Worm (Caenorhabditis elegans) whole organism, L3 larva: Measurements from ENCODE around the gene K10D11.4.

Source experiments
- R02D3.7 ChIP-seq: fragments of 150-350 bp; optimal IDR thresholded peaks from 2 replicates; lab custom pipeline; 2014; ENCODE audit warnings: missing biosample characterization, missing genetic modification characterization
- ZK546.5 ChIP-seq: sonication (generic microtip); optimal IDR thresholded peaks from 2 replicates; lab custom pipeline; 2017; ENCODE audit warnings: missing biosample characterization, missing genetic modification characterization
- aly-2 ChIP-seq: fragments of 150-350 bp; optimal IDR thresholded peaks from 2 replicates; lab custom pipeline; 2014; ENCODE audit warnings: missing biosample characterization, missing genetic modification characterization
- ama-1 ChIP-seq: fragments of 150-350 bp; optimal IDR thresholded peaks from 2 replicates; lab custom pipeline; 2018
- ceh-16 ChIP-seq: sonication (generic microtip); optimal IDR thresholded peaks from 2 replicates; lab custom pipeline; 2017; ENCODE audit warnings: missing biosample characterization, missing genetic modification characterization
- ceh-28 ChIP-seq: fragments of 150-350 bp; optimal IDR thresholded peaks from 2 replicates; lab custom pipeline; 2014; ENCODE audit warnings: missing biosample characterization, missing genetic modification reagents, missing genetic modification characterization
- ceh-82 ChIP-seq: fragments of 150-350 bp; optimal IDR thresholded peaks from 2 replicates; lab custom pipeline; 2014; ENCODE audit warnings: missing biosample characterization, missing genetic modification characterization
- ceh-9 ChIP-seq: sonication (generic microtip); optimal IDR thresholded peaks from 2 replicates; lab custom pipeline; 2018; ENCODE audit warnings: missing biosample characterization, missing genetic modification characterization
- daf-12 ChIP-seq: fragments of 150-350 bp; optimal IDR thresholded peaks from 2 replicates; lab custom pipeline; 2014; ENCODE audit warnings: missing biosample characterization, missing genetic modification reagents, missing genetic modification characterization
- elt-2 ChIP-seq: sonication (generic microtip); optimal IDR thresholded peaks from 2 replicates; lab custom pipeline; 2016; ENCODE audit warnings: missing genetic modification reagents, mild to moderate bottlenecking, missing genetic modification characterization, missing compliant biosample characterization
- eor-1 ChIP-seq, 2 experiments: fragments of 150-350 bp; optimal IDR thresholded peaks; 2 replicates each; lab custom pipeline; 2014 to 2018; ENCODE audit warnings: missing biosample characterization in 2 of 2, missing genetic modification characterization in 2 of 2
- hmg-11 ChIP-seq: sonication (generic microtip); optimal IDR thresholded peaks from 2 replicates; lab custom pipeline; 2016; ENCODE audit warnings: missing genetic modification characterization, missing compliant biosample characterization
- jun-1 ChIP-seq: fragments of 150-350 bp; optimal IDR thresholded peaks from 2 replicates; lab custom pipeline; 2014; ENCODE audit warnings: missing biosample characterization, missing genetic modification reagents, missing genetic modification characterization
- lin-39 ChIP-seq: fragments of 150-350 bp; optimal IDR thresholded peaks from 2 replicates; lab custom pipeline; 2018; ENCODE audit warnings: missing biosample characterization, missing genetic modification reagents, missing genetic modification characterization
- lsy-12 ChIP-seq: sonication (generic microtip); optimal IDR thresholded peaks from 2 replicates; lab custom pipeline; 2016; ENCODE audit warnings: mild to moderate bottlenecking, missing genetic modification characterization, missing compliant biosample characterization
- mdl-1 ChIP-seq: fragments of 150-350 bp; optimal IDR thresholded peaks from 2 replicates; lab custom pipeline; 2014; ENCODE audit warnings: missing biosample characterization, missing genetic modification characterization
- mml-1 ChIP-seq: fragments of 150-350 bp; sonication (generic microtip); optimal IDR thresholded peaks from 3 replicates; lab custom pipeline; 2014; ENCODE audit warnings: missing biosample characterization, missing genetic modification characterization
- nhr-11 ChIP-seq: fragments of 150-350 bp; optimal IDR thresholded peaks from 2 replicates; lab custom pipeline; 2014; ENCODE audit warnings: missing biosample characterization, missing genetic modification characterization
- nhr-12 ChIP-seq: fragments of 150-350 bp; optimal IDR thresholded peaks from 2 replicates; lab custom pipeline; 2014; ENCODE audit warnings: missing biosample characterization, missing genetic modification characterization
- nhr-23 ChIP-seq: fragments of 150-350 bp; optimal IDR thresholded peaks from 2 replicates; lab custom pipeline; 2014; ENCODE audit warnings: missing biosample characterization, missing genetic modification reagents, missing genetic modification characterization
- nhr-237 ChIP-seq: fragments of 150-350 bp; optimal IDR thresholded peaks from 2 replicates; lab custom pipeline; 2014; ENCODE audit warnings: missing biosample characterization, missing genetic modification characterization
- nhr-28 ChIP-seq: fragments of 150-350 bp; optimal IDR thresholded peaks from 2 replicates; lab custom pipeline; 2014; ENCODE audit warnings: missing biosample characterization, missing genetic modification characterization
- nhr-67 ChIP-seq: fragments of 150-350 bp; optimal IDR thresholded peaks from 2 replicates; lab custom pipeline; 2014; ENCODE audit warnings: missing biosample characterization, missing genetic modification characterization
- nhr-76 ChIP-seq: fragments of 150-350 bp; sonication (generic microtip); optimal IDR thresholded peaks from 5 replicates; lab custom pipeline; 2014; ENCODE audit warnings: missing biosample characterization, missing genetic modification characterization
- pha-4 ChIP-seq: fragments of 150-350 bp; optimal IDR thresholded peaks from 2 replicates; lab custom pipeline; 2014; ENCODE audit warnings: missing biosample characterization, missing genetic modification reagents, missing genetic modification characterization
- pqm-1 ChIP-seq: fragments of 150-350 bp; optimal IDR thresholded peaks from 2 replicates; lab custom pipeline; 2017; ENCODE audit warnings: missing biosample characterization, missing genetic modification characterization, inconsistent platforms
- tbx-2 ChIP-seq: sonication (generic microtip); optimal IDR thresholded peaks from 2 replicates; lab custom pipeline; 2016; ENCODE audit warnings: mild to moderate bottlenecking, missing genetic modification characterization, missing compliant biosample characterization
- unc-39 ChIP-seq: sonication (generic microtip); optimal IDR thresholded peaks from 4 replicates; lab custom pipeline; 2017; ENCODE audit warnings: missing biosample characterization, missing genetic modification characterization
- unc-62 ChIP-seq: fragments of 150-350 bp; sonication (generic microtip); optimal IDR thresholded peaks from 4 replicates; lab custom pipeline; 2014; ENCODE audit warnings: missing biosample characterization, missing genetic modification reagents, missing genetic modification characterization
- zag-1 ChIP-seq: fragments of 150-350 bp; optimal IDR thresholded peaks from 2 replicates; lab custom pipeline; 2014; ENCODE audit warnings: missing biosample characterization, missing genetic modification characterization
- ztf-11 ChIP-seq: fragments of 150-350 bp; optimal IDR thresholded peaks from 2 replicates; lab custom pipeline; 2014; ENCODE audit warnings: missing biosample characterization, missing genetic modification characterization

Gene K10D11.4

DNA sequence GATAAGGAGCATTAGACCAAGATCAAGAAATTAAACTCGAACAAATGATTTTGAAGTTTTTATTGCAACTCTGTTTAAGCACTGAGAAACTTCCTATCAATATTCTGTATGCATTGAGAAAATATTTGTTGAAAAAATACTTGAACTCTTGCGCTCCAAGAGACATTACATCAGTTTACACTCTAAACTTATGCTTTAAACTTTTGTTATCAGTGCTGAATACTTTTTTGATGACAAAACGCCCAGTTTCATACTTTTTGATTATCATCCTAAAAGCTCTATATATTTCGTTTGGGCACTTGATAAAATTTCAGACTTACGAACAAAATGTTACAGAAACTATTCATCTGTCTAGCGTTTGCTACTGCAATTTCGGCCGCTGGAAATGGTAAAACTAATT lies 18.3 kb downstream of the K10D11.4 start, which contains the start of gene dod-17:
TSS of gene dod-17 (plus strand) at position 323 of the 400 bp plus-strand sequence.
- TF ChIP-seq ceh-28 (no peak), elt-2 (tag; lab: Kevin White, UChicago) (peak; percentile 51)
- TF ChIP-seq, all 47 proteins: peak for 1

DNA sequence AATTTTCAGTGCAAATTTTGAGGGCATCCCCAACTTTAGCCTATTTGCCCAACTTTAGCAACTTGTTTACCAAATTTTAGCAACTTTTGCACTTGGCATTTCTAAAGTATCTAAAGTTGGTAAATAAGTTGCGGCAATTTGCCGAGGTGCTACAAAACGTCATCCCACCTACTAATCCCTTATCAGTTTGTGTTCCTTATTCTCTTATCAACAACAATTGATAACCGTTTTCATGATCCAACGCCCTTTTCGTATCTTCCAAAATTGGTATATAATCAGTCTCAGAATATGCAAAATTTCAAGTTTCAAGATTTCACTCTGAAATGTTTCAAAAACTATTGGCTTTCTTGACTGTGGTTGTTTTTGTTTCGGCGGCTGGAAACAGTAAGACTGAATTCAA lies 20.9 kb downstream of the K10D11.4 start, which contains the start of gene F55G11.4:
TSS of gene F55G11.4 (plus strand) at position 289 of the 400 bp plus-strand sequence.
- no peak for TF ChIP-seq ztf-11 (tag; lab: Kevin White, UChicago)
- TF ChIP-seq unc-39 (tag; lab: Kevin White, UChicago), result no peak
- no peak for TF ChIP-seq ceh-82 (tag; lab: Kevin White, UChicago)
- TF ChIP-seq lsy-12 (tag; lab: Kevin White, UChicago), result no peak
- TF ChIP-seq nhr-23 (tag; lab: Kevin White, UChicago), result no peak
- TF ChIP-seq elt-2 (tag; lab: Kevin White, UChicago), result peak; percentile 67
- no peak for TF ChIP-seq mdl-1 (tag; lab: Kevin White, UChicago)
- TF ChIP-seq pqm-1 (tag; lab: Kevin White, UChicago), result peak; percentile 35
- TF ChIP-seq nhr-237 (tag; lab: Kevin White, UChicago), result no peak
- no peak for TF ChIP-seq eor-1 (tag; optimal IDR thresholded peaks at IDR 0.05; lab: Kevin White, UChicago)
- TF ChIP-seq ceh-28, result no peak

DNA sequence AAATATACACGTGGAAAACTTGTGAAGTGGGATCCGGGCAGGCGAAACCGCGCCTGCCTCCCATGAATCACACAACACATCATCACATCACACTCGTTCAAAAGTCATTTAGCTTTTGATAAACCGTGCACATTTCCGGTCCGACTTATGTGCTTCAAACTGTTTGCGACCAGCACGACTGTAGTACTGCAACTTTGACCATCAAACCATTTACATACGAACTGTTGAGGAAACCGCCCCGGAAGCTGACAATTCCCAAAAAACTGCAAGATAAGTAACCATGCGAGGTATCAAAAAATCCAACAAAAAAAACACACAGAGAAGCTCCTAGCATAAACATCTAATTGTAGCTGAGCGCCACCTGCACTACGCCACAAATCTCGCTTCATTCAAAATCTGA lies 21.5 kb downstream of the K10D11.4 start:
- TF ChIP-seq ceh-28 (no peak), ceh-16 (tag; lab: Kevin White, UChicago) (no peak), pha-4 (no peak), nhr-28 (no peak), lsy-12 (tag; lab: Kevin White, UChicago) (no peak), daf-12 (tag; lab: Kevin White, UChicago) (no peak), mml-1 (tag; lab: Kevin White, UChicago) (no peak), aly-2 (tag; lab: Kevin White, UChicago) (no peak), unc-62 (GFP tag; lab: Kevin White, UChicago) (no peak), hmg-11 (tag; lab: Kevin White, UChicago) (no peak), nhr-67 (no peak), ZK546.5 (tag; lab: Kevin White, UChicago) (no peak), nhr-12 (no peak), ztf-11 (tag; lab: Kevin White, UChicago) (no peak), ama-1 (lab: Kevin White, UChicago) (no peak), tbx-2 (tag; lab: Kevin White, UChicago) (no peak), eor-1 (tag; optimal IDR thresholded peaks at IDR 0.05; lab: Kevin White, UChicago) (no peak), ceh-82 (tag; lab: Kevin White, UChicago) (no peak), unc-39 (tag; lab: Kevin White, UChicago) (no peak)

DNA sequence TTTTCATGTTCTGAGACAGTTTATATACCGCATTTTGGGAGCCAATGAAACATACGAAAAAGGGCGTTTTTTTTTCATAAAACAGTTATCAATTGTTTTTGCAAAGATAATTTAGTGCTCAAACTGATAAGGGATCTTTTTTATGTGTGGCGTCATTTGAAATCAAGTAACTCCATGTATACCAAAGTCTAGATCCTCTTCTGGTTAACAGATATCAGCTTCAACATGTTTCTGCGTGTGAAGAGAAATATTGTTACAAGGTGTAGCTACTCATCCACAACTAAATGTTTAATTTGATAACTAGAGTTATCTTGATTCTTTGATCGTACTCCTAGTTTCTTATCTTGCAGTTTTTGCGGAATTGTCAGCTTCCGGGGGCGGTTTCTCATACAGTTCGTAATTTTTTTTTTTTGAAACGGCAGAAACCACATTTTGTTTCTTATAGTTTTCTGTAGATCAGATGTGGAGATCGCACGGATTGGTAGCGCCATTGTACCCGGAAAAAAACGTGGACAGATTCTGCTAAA lies 22.2 kb downstream of the K10D11.4 start:
- TF ChIP-seq aly-2 (tag; lab: Kevin White, UChicago), result no peak
- peak; percentile 78 for TF ChIP-seq elt-2 (tag; lab: Kevin White, UChicago)
- TF ChIP-seq, all 47 proteins: peak for 1

DNA sequence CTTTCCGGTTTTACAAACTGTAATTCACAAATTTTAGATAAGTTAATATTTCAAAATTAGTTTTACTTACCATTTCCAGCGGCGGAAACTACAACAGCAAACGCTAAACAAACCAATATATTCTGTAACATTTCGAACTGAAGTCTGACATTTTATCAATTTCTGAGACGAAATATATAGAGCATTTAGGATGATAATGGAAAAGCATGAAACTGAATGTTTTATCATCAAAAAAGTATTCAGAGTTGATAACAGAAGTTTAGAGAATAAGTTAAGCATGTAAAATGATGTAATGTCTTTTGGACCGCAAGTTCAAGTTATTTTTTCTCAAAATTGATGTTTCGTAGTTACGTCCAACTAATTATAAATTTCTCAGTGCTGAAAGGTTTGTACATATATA lies 25.1 kb downstream of the K10D11.4 start, which contains the start of gene F55G11.2:
TSS of gene F55G11.2 (minus strand) at position 149 of the 400 bp plus-strand sequence.
- TF ChIP-seq ceh-28 (no peak), ceh-9 (tag; lab: Kevin White, UChicago) (no peak), nhr-237 (tag; lab: Kevin White, UChicago) (no peak), mdl-1 (tag; lab: Kevin White, UChicago) (no peak), lin-39 (tag; lab: Kevin White, UChicago) (no peak), elt-2 (tag; lab: Kevin White, UChicago) (peak; percentile 76), ZK546.5 (tag; lab: Kevin White, UChicago) (no peak)

DNA sequence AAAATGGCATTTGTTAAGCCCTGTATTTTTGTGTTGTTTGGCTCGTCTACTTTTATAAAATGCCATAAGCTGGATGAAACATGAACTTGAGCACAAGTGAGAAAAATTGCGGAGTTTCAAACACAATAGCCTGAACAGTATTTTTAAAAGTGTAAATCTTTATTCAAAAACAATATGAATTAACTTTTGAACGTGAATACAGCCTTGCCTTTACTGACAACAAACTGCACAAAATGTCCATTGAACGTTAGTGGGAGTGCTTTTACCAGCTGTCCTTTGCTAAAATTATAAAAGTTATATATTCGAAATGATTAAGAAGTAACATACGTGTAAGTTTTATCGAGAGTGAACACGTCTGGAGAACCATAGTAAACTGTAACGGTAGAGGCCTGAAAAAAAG lies 27.0 kb downstream of the K10D11.4 start:
- no peak for TF ChIP-seq lsy-12 (tag; lab: Kevin White, UChicago)
- TF ChIP-seq R02D3.7 (tag; lab: Kevin White, UChicago), result no peak
- TF ChIP-seq hmg-11 (tag; lab: Kevin White, UChicago), result no peak
- no peak for TF ChIP-seq zag-1 (tag; lab: Kevin White, UChicago)
- TF ChIP-seq unc-62 (GFP tag; lab: Kevin White, UChicago), result no peak
- TF ChIP-seq daf-12 (tag; lab: Kevin White, UChicago), result no peak
- TF ChIP-seq nhr-11 (tag; lab: Kevin White, UChicago), result no peak
- no peak for TF ChIP-seq jun-1
- TF ChIP-seq ceh-82 (tag; lab: Kevin White, UChicago), result no peak
- no peak for TF ChIP-seq ceh-16 (tag; lab: Kevin White, UChicago)
- no peak for TF ChIP-seq nhr-76
